Worm (Caenorhabditis elegans) whole organism, dauer: Measurements from ENCODE around the gene grl-5.

Experiments
- unc-62 ChIP-seq: sonication (generic microtip); optimal IDR thresholded peaks from 2 replicates; lab custom pipeline; 2017; ENCODE audit warnings: missing biosample characterization, missing genetic modification reagents, missing genetic modification characterization

grl-5 gene

ce11 chrV:4414613-4415071 lies at the start of gene grl-5:
Gene grl-5 (minus strand): TSS chrV:4414663.
- TF ChIP-seq unc-62, result no peak

- no peak for TF ChIP-seq unc-62
These were observed 40.2 kb upstream of the grl-5 start, which contains the start of gene gnrr-5 for ce11 chrV:4454634-4455033. Gene gnrr-5 (minus strand): TSS chrV:4454734.

- no peak for TF ChIP-seq unc-62
These were observed 36.1 kb upstream of the grl-5 start, which contains the start of gene rft-2 for ce11 chrV:4450523-4451089. Gene rft-2 (minus strand): TSS chrV:4450563.

- TF ChIP-seq unc-62, result no peak
These were observed 33.2 kb upstream of the grl-5 start for ce11 chrV:4447637-4448036.

ce11 chrV:4442749-4443381 lies 28.4 kb upstream of the grl-5 start, which contains the start of gene rft-1:
Gene rft-1 (minus strand): TSS chrV:4443223.
- no peak for TF ChIP-seq unc-62

- TF ChIP-seq unc-62, result no peak
These were observed 22.8 kb upstream of the grl-5 start for ce11 chrV:4437215-4437614.

ce11 chrV:4435411-4435981 lies 21.0 kb upstream of the grl-5 start, which contains the start of gene Y47D7A.13:
Gene Y47D7A.13 (minus strand): TSS chrV:4435927.
- TF ChIP-seq unc-62, result no peak

ce11 chrV:4432783-4433237 lies 18.3 kb upstream of the grl-5 start, which contains the start of gene Y47D7A.15:
Gene Y47D7A.15 (minus strand): TSS chrV:4433187.
- no peak for TF ChIP-seq unc-62

ce11 chrV:4429576-4429975 lies 15.1 kb upstream of the grl-5 start, which contains the start of gene Y47D7A.12:
Gene Y47D7A.12 (minus strand): TSS chrV:4429676.
- no peak for TF ChIP-seq unc-62

ce11 chrV:4428202-4428601 lies 13.7 kb upstream of the grl-5 start, which contains the start of gene Y47D7A.11:
Gene Y47D7A.11 (minus strand): TSS chrV:4428302.
- no peak for TF ChIP-seq unc-62

- no peak for TF ChIP-seq unc-62
These were observed 9.5 kb upstream of the grl-5 start, which contains the start of the genes Y47D7A.9 and Y47D7A.19 for ce11 chrV:4423860-4424401. Gene Y47D7A.9 (minus strand): TSS chrV:4423960. Gene Y47D7A.19 (plus strand): TSS chrV:4424351.

- TF ChIP-seq unc-62, result no peak
These were observed 8.6 kb upstream of the grl-5 start for ce11 chrV:4423087-4423486.

ce11 chrV:4422127-4422526 lies 7.7 kb upstream of the grl-5 start, which contains the start of gene skr-7:
Gene skr-7 (plus strand): TSS chrV:4422427.
- no peak for TF ChIP-seq unc-62

- no peak for TF ChIP-seq unc-62
These were observed 7.0 kb upstream of the grl-5 start, which contains the start of gene skr-14 for ce11 chrV:4421475-4421874. Gene skr-14 (minus strand): TSS chrV:4421575.

- no peak for TF ChIP-seq unc-62
These were observed 5.4 kb upstream of the grl-5 start, which contains the start of the genes Y47D7A.7 and Y47D7A.2 for ce11 chrV:4419767-4420322. Gene Y47D7A.7 (minus strand): TSS chrV:4419867. Gene Y47D7A.2 (plus strand): TSS chrV:4420272.

- TF ChIP-seq unc-62, result no peak
These were observed 3.7 kb upstream of the grl-5 start, which contains the start of gene Y47D7A.6 for ce11 chrV:4418116-4418515. Gene Y47D7A.6 (minus strand): TSS chrV:4418216.
